Worm (Caenorhabditis elegans): ENCODE data around the gene Y62H9A.4.

DNA sequence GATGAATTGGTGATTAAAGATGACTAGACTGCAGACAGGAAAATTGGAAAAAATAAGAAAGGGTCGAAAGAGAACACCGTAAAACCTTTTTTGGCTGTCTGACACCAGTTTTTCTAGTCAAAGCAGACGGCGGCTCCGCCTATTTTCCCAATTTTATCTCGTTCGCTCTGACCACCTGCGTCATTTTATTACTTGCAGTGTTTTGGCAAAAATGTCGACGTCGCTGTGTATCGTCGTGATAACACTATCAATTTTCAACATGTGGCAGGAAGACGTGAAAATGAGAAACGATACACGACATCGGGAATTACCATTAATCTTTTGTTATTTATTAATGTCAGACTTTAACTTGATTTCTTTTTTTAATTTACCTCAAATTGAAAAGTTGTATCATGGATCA lies 30.1 kb downstream of the Y62H9A.4 start, which contains the start of gene Y62H9A.15:
- TF ChIP-seq aly-2 (tag; optimal IDR thresholded peaks at IDR 0.05) (no peak), ceh-82 (tag; optimal IDR thresholded peaks at IDR 0.05) (no peak), nhr-25 (tag; optimal IDR thresholded peaks at IDR 0.05) (no peak), nhr-77 (tag; optimal IDR thresholded peaks at IDR 0.05) (no peak), snpc-4 (tag; optimal IDR thresholded peaks at IDR 0.05) (no peak), lsy-2 (tag; optimal IDR thresholded peaks at IDR 0.05) (no peak), ama-1 (optimal IDR thresholded peaks at IDR 0.05) (no peak), dmd-4 (tag; optimal IDR thresholded peaks at IDR 0.05) (no peak), elt-1 (tag; optimal IDR thresholded peaks at IDR 0.05) (no peak), lin-13 (GFP tag; optimal IDR thresholded peaks at IDR 0.05) (no peak), sem-4 (tag; optimal IDR thresholded peaks at IDR 0.05) (no peak), nhr-12 (tag; optimal IDR thresholded peaks at IDR 0.05) (no peak), nhr-11 (tag; optimal IDR thresholded peaks at IDR 0.05) (no peak)
